Worm (Caenorhabditis elegans): ENCODE measurements around the gene spl-2.

Gene spl-2

DNA sequence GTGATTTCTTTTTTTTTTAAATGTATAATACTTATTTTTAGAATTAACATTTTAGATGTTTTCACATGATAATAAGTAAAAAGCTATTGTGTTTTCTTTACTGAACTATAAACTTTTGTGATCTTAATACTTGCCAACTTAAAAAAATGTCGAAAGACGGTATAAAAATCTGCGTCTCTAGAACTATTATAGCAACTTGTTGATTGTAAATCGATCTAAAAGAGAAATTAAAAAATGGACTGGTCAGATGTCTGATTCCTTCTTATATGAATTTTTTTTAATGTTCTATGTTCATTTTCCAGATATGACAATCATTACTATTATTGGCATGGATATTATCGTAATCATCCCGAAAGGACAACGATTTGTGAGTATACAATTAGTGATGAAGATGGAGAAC, 18.9 kb downstream of the spl-2 start, which contains the start of gene F21C10.3:
Gene F21C10.3, plus strand, starts transcription at position 301 of the 400 bp plus-strand sequence.
- TF ChIP-seq aptf-3 (GFP tag; IDR thresholded peaks at IDR 0.05) (no peak), let-526 (GFP tag; IDR thresholded peaks at IDR 0.05) (no peak), F39B2.1 (GFP tag; IDR thresholded peaks at IDR 0.05) (no peak), ztf-3 (GFP tag; optimal IDR thresholded peaks at IDR 0.05) (no peak), B0019.2 (GFP tag; conservative IDR thresholded peaks at IDR 0.05) (no peak), bed-1 (GFP tag; IDR thresholded peaks at IDR 0.05) (no peak), akir-1 (GFP tag; optimal IDR thresholded peaks at IDR 0.05) (no peak), hsf-1 (GFP tag; IDR thresholded peaks at IDR 0.05) (no peak), rpc-1 (optimal IDR thresholded peaks at IDR 0.05) (no peak), rpc-1 (tag; optimal IDR thresholded peaks at IDR 0.05) (no peak), lir-1 (GFP tag; conservative IDR thresholded peaks at IDR 0.05) (no peak), sptf-2 (GFP tag; optimal IDR thresholded peaks at IDR 0.05) (no peak), ztf-28 (GFP tag; IDR thresholded peaks at IDR 0.05) (no peak), nhr-27 (tag; optimal IDR thresholded peaks at IDR 0.05) (no peak), repo-1 (tag; optimal IDR thresholded peaks at IDR 0.05) (no peak), atf-7 (tag; optimal IDR thresholded peaks at IDR 0.05) (no peak), unc-130 (GFP tag; optimal IDR thresholded peaks at IDR 0.05) (no peak), nhr-80 (tag; optimal IDR thresholded peaks at IDR 0.05) (no peak), lsy-27 (tag; optimal IDR thresholded peaks at IDR 0.05; ENCODE audit: borderline replicate concordance, insufficient read depth) (no peak), ccch-3 (GFP tag; optimal IDR thresholded peaks at IDR 0.05) (no peak)

ce11 chrV:9126316-9126715, 20.4 kb downstream of the spl-2 start, which contains the start of gene F21C10.4:
TSS of gene F21C10.4 (plus strand) at chrV:9126616.
- no peak for TF ChIP-seq ceh-58 (GFP tag; IDR thresholded peaks at IDR 0.05)
- TF ChIP-seq zim-3 (tag; optimal IDR thresholded peaks at IDR 0.05): no peak

- TF ChIP-seq zim-3 (tag; optimal IDR thresholded peaks at IDR 0.05): no peak
These were observed 21.4 kb downstream of the spl-2 start, which contains the start of gene F21C10.5 for ce11 chrV:9125345-9125744. TSS of gene F21C10.5 (plus strand) at chrV:9125645.

- no peak for TF ChIP-seq ceh-79 (tag; optimal IDR thresholded peaks at IDR 0.05)
These were observed 22.5 kb downstream of the spl-2 start, which contains the start of gene F21C10.6 for ce11 chrV:9124180-9124579. TSS of gene F21C10.6 (plus strand) at chrV:9124480.

ce11 chrV:9123186-9123585, 23.5 kb downstream of the spl-2 start, which contains the start of gene F21C10.11:
TSS of gene F21C10.11 (plus strand) at chrV:9123486.
- no peak for TF ChIP-seq repo-1 (tag; optimal IDR thresholded peaks at IDR 0.05)
- no peak for TF ChIP-seq lin-40 (tag; optimal IDR thresholded peaks at IDR 0.05)
- TF ChIP-seq lin-35 (GFP tag; optimal IDR thresholded peaks at IDR 0.05): no peak
- no peak for TF ChIP-seq somi-1 (GFP tag; optimal IDR thresholded peaks at IDR 0.05)

DNA sequence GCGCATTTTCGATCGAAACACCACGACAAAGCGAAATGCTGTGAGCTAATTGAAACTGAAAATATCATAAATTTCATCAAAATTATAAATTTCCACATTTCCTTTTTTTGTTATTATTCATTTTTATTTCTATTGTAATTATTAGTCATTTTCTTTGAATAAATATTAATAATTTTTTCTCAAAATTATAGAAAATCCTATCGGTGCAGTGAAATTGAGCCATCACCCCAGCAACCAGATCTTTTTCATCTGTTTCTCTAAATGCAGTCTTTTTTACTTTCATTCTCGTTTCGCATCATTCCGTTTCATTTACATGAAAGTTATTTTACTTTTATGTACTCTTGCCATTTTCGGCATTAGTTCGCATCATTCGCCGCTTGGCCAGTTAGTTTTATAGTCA, 24.7 kb downstream of the spl-2 start, which contains the start of gene F21C10.13:
Gene F21C10.13, plus strand, starts transcription at position 301 of the 400 bp plus-strand sequence.
- TF ChIP-seq nfya-1 (tag; optimal IDR thresholded peaks at IDR 0.05; ENCODE audit: borderline replicate concordance, insufficient read depth) (no peak), C17E4.6 (GFP tag; IDR thresholded peaks at IDR 0.05) (no peak), gei-17 (GFP tag; optimal IDR thresholded peaks at IDR 0.05) (no peak), hlh-26 (GFP tag; conservative IDR thresholded peaks at IDR 0.05) (no peak), ZK185.1 (tag; optimal IDR thresholded peaks at IDR 0.05; ENCODE audit: poor library complexity, severe bottlenecking) (no peak), F49E8.2 (tag; optimal IDR thresholded peaks at IDR 0.05; ENCODE audit: insufficient read depth) (no peak), aptf-2 (GFP tag; conservative IDR thresholded peaks at IDR 0.05) (no peak), madf-6 (GFP tag; IDR thresholded peaks at IDR 0.05) (no peak), zfh-2 (GFP tag; conservative IDR thresholded peaks at IDR 0.05) (no peak), pbrm-1 (GFP tag; IDR thresholded peaks at IDR 0.05) (no peak), lir-1 (GFP tag; conservative IDR thresholded peaks at IDR 0.05) (no peak), F55B11.4 (tag; optimal IDR thresholded peaks at IDR 0.05; ENCODE audit: borderline replicate concordance, insufficient read depth) (no peak), F57C9.4 (tag; optimal IDR thresholded peaks at IDR 0.05) (no peak), ekl-4 (GFP tag; IDR thresholded peaks at IDR 0.05) (no peak), aptf-3 (GFP tag; IDR thresholded peaks at IDR 0.05) (no peak), tlf-1 (GFP tag; optimal IDR thresholded peaks at IDR 0.05) (no peak), ztf-6 (GFP tag; IDR thresholded peaks at IDR 0.05) (no peak)
